Fruit fly (Drosophila melanogaster): ENCODE measurements around the gene ssp.

DNA sequence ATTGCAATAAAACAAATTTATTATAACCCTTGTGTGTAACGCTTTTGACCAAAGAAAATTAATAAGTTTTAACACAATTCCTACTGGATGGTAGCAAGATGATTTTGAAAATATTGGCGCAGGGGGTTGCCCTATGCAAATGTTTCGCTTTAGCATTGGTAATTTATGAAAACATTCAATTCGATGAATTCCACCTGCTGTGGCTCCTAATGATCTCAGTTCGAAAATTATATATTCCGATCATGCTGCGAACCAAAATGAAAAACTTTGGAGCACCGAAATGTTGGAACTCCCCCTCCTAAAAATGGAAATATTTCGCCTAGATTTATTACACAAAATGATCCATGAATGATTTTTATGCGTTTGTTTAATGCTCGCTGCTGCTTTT, 32.4 kb upstream of the ssp start:
- TF ChIP-seq CG8478 (optimal IDR thresholded peaks at IDR 0.05) (no peak), CTCF (optimal IDR thresholded peaks at IDR 0.05) (no peak)
